Fruit fly (Drosophila melanogaster) whole organism, embryonic: ENCODE data around the gene klar.

Experiments
- Aef1 ChIP-seq: fragments of 200-800 bp; sonication (Bioruptor generic); IDR thresholded peaks from 3 replicates; pipeline ENCODE4 v1.3.6; 2022; ENCODE audit warnings: missing biosample characterization, missing genetic modification characterization
- CG1024 ChIP-seq: fragments of 200-800 bp; sonication (Bioruptor generic); IDR thresholded peaks from 2 replicates; pipeline ENCODE4 v1.3.6; 2022; ENCODE audit warnings: missing biosample characterization, missing genetic modification characterization
- CG10267 ChIP-seq: fragments of 200-800 bp; sonication (Bioruptor generic); optimal IDR thresholded peaks from 2 replicates; lab custom pipeline; 2018; ENCODE audit warnings: missing biosample characterization, mild to moderate bottlenecking, missing genetic modification characterization, moderate library complexity
- CG12071 ChIP-seq: fragments of 200-800 bp; sonication (Bioruptor generic); optimal IDR thresholded peaks from 3 replicates; lab custom pipeline; 2018; ENCODE audit warnings: missing biosample characterization, mild to moderate bottlenecking, missing genetic modification characterization
- CG12942 ChIP-seq: fragments of 200-800 bp; sonication (Bioruptor generic); optimal IDR thresholded peaks from 3 replicates; lab custom pipeline; 2016; ENCODE audit warnings: missing biosample characterization, missing genetic modification characterization
- CG15011 ChIP-seq: fragments of 200-800 bp; sonication (Bioruptor generic); optimal IDR thresholded peaks from 3 replicates; lab custom pipeline; 2018; ENCODE audit warnings: missing biosample characterization, mild to moderate bottlenecking, missing genetic modification characterization
- CG1603 ChIP-seq: fragments of 200-800 bp; sonication (Bioruptor generic); optimal IDR thresholded peaks from 2 replicates; lab custom pipeline; 2019; ENCODE audit warnings: missing biosample characterization, mild to moderate bottlenecking, missing genetic modification characterization, moderate library complexity
- CG16863 ChIP-seq: fragments of 200-800 bp; sonication (Bioruptor generic); optimal IDR thresholded peaks from 3 replicates; lab custom pipeline; 2016; ENCODE audit warnings: missing biosample characterization, missing genetic modification characterization
- CG1832 ChIP-seq: fragments of 200-800 bp; sonication (Bioruptor generic); optimal IDR thresholded peaks from 2 replicates; lab custom pipeline; 2017; ENCODE audit warnings: missing biosample characterization, mild to moderate bottlenecking, missing genetic modification characterization, inconsistent platforms
- CG18599 ChIP-seq: fragments of 200-800 bp; sonication (Bioruptor generic); optimal IDR thresholded peaks from 3 replicates; lab custom pipeline; 2017; ENCODE audit warnings: missing biosample characterization, missing genetic modification characterization, mild to moderate bottlenecking, moderate library complexity, missing genetic modification reagents
- CG2129 ChIP-seq: fragments of 200-800 bp; sonication (Bioruptor generic); IDR thresholded peaks from 2 replicates; pipeline ENCODE4 v1.3.6; 2022; ENCODE audit warnings: missing biosample characterization, missing genetic modification characterization; ENCODE audit not compliant: partially characterized antibody
- CG3163 ChIP-seq: fragments of 200-800 bp; sonication (Bioruptor generic); optimal IDR thresholded peaks from 3 replicates; lab custom pipeline; 2016; ENCODE audit warnings: missing biosample characterization, missing genetic modification characterization
- CG3407 ChIP-seq: fragments of 200-800 bp; sonication (Bioruptor generic); optimal IDR thresholded peaks from 2 replicates; lab custom pipeline; 2018; ENCODE audit warnings: missing biosample characterization, mild to moderate bottlenecking, missing genetic modification characterization
- CG34224 ChIP-seq: fragments of 200-800 bp; sonication (Bioruptor generic); IDR thresholded peaks from 3 replicates; pipeline ENCODE4 v1.3.6; 2022; ENCODE audit warnings: missing biosample characterization, missing genetic modification characterization; ENCODE audit not compliant: partially characterized antibody
- CG3726 ChIP-seq: fragments of 200-800 bp; sonication (Bioruptor generic); IDR thresholded peaks from 3 replicates; pipeline ENCODE4, ENCODE4 v1.3.6; 2022; ENCODE audit warnings: missing biosample characterization, missing genetic modification characterization
- CG4282 ChIP-seq: fragments of 200-800 bp; sonication (Bioruptor generic); optimal IDR thresholded peaks from 2 replicates; lab custom pipeline; 2016; ENCODE audit warnings: missing biosample characterization, missing genetic modification characterization
- CG4328 ChIP-seq: fragments of 200-800 bp; sonication (Bioruptor generic); optimal IDR thresholded peaks from 3 replicates; lab custom pipeline; 2017; ENCODE audit warnings: missing biosample characterization, missing genetic modification reagents, missing genetic modification characterization
- CG6175 ChIP-seq: fragments of 200-800 bp; sonication (Bioruptor generic); IDR thresholded peaks from 3 replicates; pipeline ENCODE4 v1.3.6; 2022; ENCODE audit warnings: missing biosample characterization, missing genetic modification characterization
- CG6254 ChIP-seq: fragments of 200-800 bp; sonication (Bioruptor generic); optimal IDR thresholded peaks from 3 replicates; lab custom pipeline; 2017; ENCODE audit warnings: mild to moderate bottlenecking, missing biosample characterization, missing genetic modification reagents, missing genetic modification characterization
- CG6813 ChIP-seq: fragments of 200-800 bp; sonication (Bioruptor generic); optimal IDR thresholded peaks from 2 replicates; lab custom pipeline; 2017; ENCODE audit warnings: missing biosample characterization, missing genetic modification characterization, mild to moderate bottlenecking, moderate library complexity, missing genetic modification reagents
- CG7556 ChIP-seq: fragments of 200-800 bp; sonication (Bioruptor generic); optimal IDR thresholded peaks from 2 replicates; lab custom pipeline; 2017; ENCODE audit warnings: missing biosample characterization, mild to moderate bottlenecking, missing genetic modification characterization
- CG8388 ChIP-seq: fragments of 200-800 bp; sonication (Bioruptor generic); optimal IDR thresholded peaks from 2 replicates; lab custom pipeline; 2019; ENCODE audit warnings: missing biosample characterization, mild to moderate bottlenecking, missing genetic modification characterization, moderate library complexity
- CG8765 ChIP-seq: fragments of 200-800 bp; sonication (Bioruptor generic); IDR thresholded peaks from 2 replicates; pipeline ENCODE4 v1.3.6; 2022; ENCODE audit warnings: missing biosample characterization, missing genetic modification characterization
- CG8944 ChIP-seq: fragments of 200-800 bp; sonication (Bioruptor generic); optimal IDR thresholded peaks from 3 replicates; lab custom pipeline; 2016; ENCODE audit warnings: missing biosample characterization, missing genetic modification characterization
- CG9437 ChIP-seq: fragments of 200-800 bp; sonication (Bioruptor generic); optimal IDR thresholded peaks from 2 replicates; lab custom pipeline; 2018; ENCODE audit warnings: missing biosample characterization, mild to moderate bottlenecking, missing genetic modification characterization
- CG9876 ChIP-seq: fragments of 200-800 bp; sonication (Bioruptor generic); optimal IDR thresholded peaks from 2 replicates; lab custom pipeline; 2016; ENCODE audit warnings: missing biosample characterization, missing genetic modification characterization
- CTCF ChIP-seq: fragments of 200-800 bp; sonication (Bioruptor generic); optimal IDR thresholded peaks from 2 replicates; lab custom pipeline; 2017; ENCODE audit warnings: missing biosample characterization, mild to moderate bottlenecking, missing genetic modification characterization, moderate library complexity
- CrebB ChIP-seq: fragments of 200-800 bp; sonication (Bioruptor generic); optimal IDR thresholded peaks from 3 replicates; lab custom pipeline; 2018; ENCODE audit warnings: missing biosample characterization, mild to moderate bottlenecking, missing genetic modification characterization
- D19B ChIP-seq: fragments of 200-800 bp; sonication (Bioruptor generic); optimal IDR thresholded peaks from 2 replicates; lab custom pipeline; 2017; ENCODE audit warnings: missing biosample characterization, mild to moderate bottlenecking, missing genetic modification characterization
- Dip3 ChIP-seq: fragments of 200-800 bp; sonication (Bioruptor generic); optimal IDR thresholded peaks from 3 replicates; lab custom pipeline; 2016; ENCODE audit warnings: missing biosample characterization, missing genetic modification characterization
- Hey ChIP-seq: fragments of 200-800 bp; sonication (Bioruptor generic); optimal IDR thresholded peaks from 3 replicates; lab custom pipeline; 2018; ENCODE audit warnings: missing biosample characterization, mild to moderate bottlenecking, missing genetic modification characterization
- Jarid2 ChIP-seq: fragments of 200-800 bp; sonication (Bioruptor generic); optimal IDR thresholded peaks from 3 replicates; lab custom pipeline; 2017; ENCODE audit warnings: mild to moderate bottlenecking, missing biosample characterization, missing genetic modification reagents, missing genetic modification characterization
- MTF-1 ChIP-seq: fragments of 200-800 bp; sonication (Bioruptor generic); optimal IDR thresholded peaks from 2 replicates; lab custom pipeline; 2018; ENCODE audit warnings: missing biosample characterization, mild to moderate bottlenecking, missing genetic modification characterization, borderline replicate concordance
- NfI ChIP-seq: fragments of 200-800 bp; sonication (Bioruptor generic); optimal IDR thresholded peaks from 3 replicates; lab custom pipeline; 2018; ENCODE audit warnings: missing biosample characterization, mild to moderate bottlenecking, missing genetic modification characterization, moderate library complexity
- Poxn ChIP-seq: fragments of 200-800 bp; sonication (Bioruptor generic); IDR thresholded peaks from 2 replicates; pipeline ENCODE4 v1.3.6; 2022; ENCODE audit warnings: missing biosample characterization, missing genetic modification characterization
- ara ChIP-seq: fragments of 200-800 bp; sonication (Bioruptor generic); IDR thresholded peaks from 2 replicates; pipeline ENCODE4 v1.3.6; 2022; ENCODE audit warnings: missing biosample characterization, missing genetic modification characterization
- crc ChIP-seq: fragments of 200-800 bp; sonication (Bioruptor generic); optimal IDR thresholded peaks from 2 replicates; lab custom pipeline; 2016; ENCODE audit warnings: missing biosample characterization, missing genetic modification characterization
- dmrt99B ChIP-seq: fragments of 200-800 bp; sonication (Bioruptor generic); optimal IDR thresholded peaks from 2 replicates; lab custom pipeline; 2018; ENCODE audit warnings: missing biosample characterization, mild to moderate bottlenecking, missing genetic modification characterization, moderate library complexity
- dpn ChIP-seq, 2 experiments: fragments of 200-800 bp; sonication (Bioruptor generic); optimal IDR thresholded peaks; 3 replicates each; lab custom pipeline; 2016; ENCODE audit warnings: missing biosample characterization in 2 of 2, missing genetic modification characterization in 2 of 2
- esg ChIP-seq: fragments of 200-800 bp; sonication (Bioruptor generic); conservative IDR thresholded peaks from 2 replicates; pipeline ENCODE4 v1.3.6; 2022; ENCODE audit warnings: missing biosample characterization, missing genetic modification characterization
- exex ChIP-seq: fragments of 200-800 bp; sonication (Bioruptor generic); optimal IDR thresholded peaks from 4 replicates; lab custom pipeline; 2018; ENCODE audit warnings: missing biosample characterization, mild to moderate bottlenecking, missing genetic modification characterization, moderate library complexity
- eyg ChIP-seq: fragments of 200-800 bp; sonication (Bioruptor generic); optimal IDR thresholded peaks from 3 replicates; lab custom pipeline; 2016; ENCODE audit warnings: missing biosample characterization, missing genetic modification characterization
- fd102C ChIP-seq: fragments of 200-800 bp; sonication (Bioruptor generic); optimal IDR thresholded peaks from 2 replicates; lab custom pipeline; 2018; ENCODE audit warnings: missing biosample characterization, mild to moderate bottlenecking, missing genetic modification characterization, moderate library complexity
- fd64A ChIP-seq: fragments of 200-800 bp; sonication (Bioruptor generic); optimal IDR thresholded peaks from 3 replicates; lab custom pipeline; 2018; ENCODE audit warnings: missing biosample characterization, mild to moderate bottlenecking, missing genetic modification characterization
- jumu ChIP-seq: fragments of 200-800 bp; sonication (Bioruptor generic); optimal IDR thresholded peaks from 3 replicates; lab custom pipeline; 2016; ENCODE audit warnings: missing biosample characterization, missing genetic modification characterization
- repo ChIP-seq: fragments of 200-800 bp; sonication (Bioruptor generic); optimal IDR thresholded peaks from 2 replicates; lab custom pipeline; 2016; ENCODE audit warnings: missing biosample characterization, missing genetic modification characterization
- row ChIP-seq: fragments of 200-800 bp; sonication (Bioruptor generic); IDR thresholded peaks from 3 replicates; pipeline ENCODE4 v1.3.6; 2022; ENCODE audit warnings: missing biosample characterization, missing genetic modification characterization
- slp2 ChIP-seq: fragments of 200-800 bp; sonication (Bioruptor generic); optimal IDR thresholded peaks from 2 replicates; lab custom pipeline; 2016; ENCODE audit warnings: missing biosample characterization, missing genetic modification characterization
- sug ChIP-seq: fragments of 200-800 bp; optimal IDR thresholded peaks from 2 replicates; lab custom pipeline; 2019; ENCODE audit warnings: missing biosample characterization, mild to moderate bottlenecking, missing genetic modification characterization, moderate library complexity
- ttk ChIP-seq: fragments of 200-800 bp; sonication (Bioruptor generic); IDR thresholded peaks from 2 replicates; pipeline ENCODE4 v2.1.2; 2022; ENCODE audit warnings: missing biosample characterization, missing genetic modification characterization
- zen2 ChIP-seq: fragments of 200-800 bp; sonication (Bioruptor generic); IDR thresholded peaks from 3 replicates; pipeline ENCODE4 v1.3.6; 2022; ENCODE audit warnings: missing biosample characterization, missing genetic modification characterization; ENCODE audit not compliant: partially characterized antibody
- zfh1 ChIP-seq: fragments of 200-800 bp; sonication (Bioruptor generic); IDR thresholded peaks from 3 replicates; pipeline ENCODE4 v1.3.6; 2022; ENCODE audit warnings: missing biosample characterization, missing genetic modification characterization

klar gene

DNA sequence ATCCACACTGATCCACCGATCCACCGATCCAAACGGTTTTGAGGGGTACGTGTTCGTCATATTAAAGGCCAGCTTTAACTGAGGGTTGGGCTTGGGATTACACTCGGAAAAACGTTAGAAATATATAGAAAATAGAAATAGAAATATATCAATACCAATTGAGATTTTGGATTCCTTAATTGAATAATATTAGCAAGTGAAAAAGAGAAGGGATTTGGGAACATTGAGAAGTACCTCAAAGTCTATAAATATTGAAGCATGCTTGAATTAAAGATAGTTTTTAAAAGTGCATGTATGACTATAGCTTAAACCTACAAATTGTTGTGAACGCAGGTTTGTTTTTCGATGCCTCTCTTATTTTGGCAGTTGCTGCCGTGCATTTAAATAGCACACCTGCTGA, 145.2 kb downstream of the klar start (continued):
- TF ChIP-seq CrebB (tag; lab: Kevin White, UChicago) (no peak), CG12942 (GFP tag; lab: Kevin White, UChicago) (no peak), CG2129 (GFP tag; lab: Robert Waterston, UW) (no peak), CG6813 (GFP tag; lab: Kevin White, UChicago) (no peak), CG4282 (GFP tag; lab: Kevin White, UChicago) (no peak), CG8944 (GFP tag; lab: Kevin White, UChicago) (no peak), CG6254 (GFP tag; lab: Kevin White, UChicago) (no peak), fd64A (no peak), exex (no peak), Aef1 (GFP tag; lab: Robert Waterston, UW) (no peak), Jarid2 (GFP tag; lab: Kevin White, UChicago) (no peak), row (GFP tag; lab: Robert Waterston, UW) (peak; percentile 28; the same call in 1 of the 3 replicates), CG10267 (peak; percentile 11), Poxn (GFP tag; lab: Robert Waterston, UW) (no peak), zfh1 (GFP tag; lab: Robert Waterston, UW) (no peak), CG12071 (no peak), MTF-1 (GFP tag; lab: Kevin White, UChicago) (no peak), CG16863 (no peak), ara (no peak), eyg (GFP tag; lab: Kevin White, UChicago) (no peak), crc (GFP tag; lab: Kevin White, UChicago) (no peak), dmrt99B (tag; lab: Kevin White, UChicago) (peak; percentile 40), NfI (peak; percentile 0), jumu (GFP tag; lab: Kevin White, UChicago) (no peak), zen2 (GFP tag; lab: Robert Waterston, UW) (no peak), dpn (GFP tag; optimal IDR thresholded peaks at IDR 0.05; lab: Kevin White, UChicago) (no peak), Hey (tag; lab: Kevin White, UChicago) (no peak), Dip3 (GFP tag; lab: Kevin White, UChicago) (no peak), CG8388 (peak; percentile 5), sug (tag; lab: Kevin White, UChicago) (no peak), CG1024 (no peak), CG15011 (GFP tag; lab: Kevin White, UChicago) (no peak), CG6175 (no peak), CG9876 (GFP tag; lab: Kevin White, UChicago) (no peak), CG3726 (GFP tag; lab: Robert Waterston, UW) (no peak), D19B (GFP tag; lab: Kevin White, UChicago) (no peak), CG1832 (GFP tag; lab: Kevin White, UChicago) (no peak), CG4328 (no peak), CG7556 (peak; percentile 8), fd102C (no peak), CG9437 (GFP tag; lab: Kevin White, UChicago) (no peak), ttk (GFP tag; lab: Robert Waterston, UW) (no peak), CG3407 (GFP tag; lab: Kevin White, UChicago) (no peak), CG18599 (GFP tag; lab: Kevin White, UChicago) (peak; percentile 8), CG8765 (no peak), CG1603 (no peak), CG3163 (no peak), slp2 (GFP tag; lab: Kevin White, UChicago) (no peak), CTCF (no peak), esg (GFP tag; lab: Robert Waterston, UW) (no peak), CG34224 (no peak), repo (GFP tag; lab: Kevin White, UChicago) (no peak)
